Fruit fly (Drosophila melanogaster): ENCODE data around the gene ClpP.

Gene ClpP

DNA sequence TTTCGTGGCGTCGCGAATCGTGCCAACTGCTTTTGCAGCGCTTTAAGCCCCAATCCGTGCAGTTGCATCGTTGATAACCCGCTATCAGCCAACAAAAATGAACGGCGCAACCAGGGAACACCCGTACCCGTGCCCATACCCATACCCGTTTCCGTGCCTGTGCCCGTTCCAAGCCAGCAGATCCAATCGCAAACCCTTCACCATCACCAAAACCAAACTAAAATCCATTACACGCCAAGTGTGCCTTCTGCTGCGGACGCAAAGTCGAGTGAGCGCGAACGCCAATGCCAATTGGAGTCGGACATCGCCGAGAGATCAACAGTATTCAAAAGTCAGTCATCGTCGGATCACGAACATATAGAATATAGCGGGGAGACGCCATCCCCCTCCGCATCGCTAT, 22.4 kb upstream of the ClpP start:
- TF ChIP-seq noc (tag; optimal IDR thresholded peaks at IDR 0.05), result no peak

dm6 chr2L:10334854-10335277, 21.7 kb upstream of the ClpP start:
- peak; percentile 89 for TF ChIP-seq noc (tag; optimal IDR thresholded peaks at IDR 0.05)

DNA sequence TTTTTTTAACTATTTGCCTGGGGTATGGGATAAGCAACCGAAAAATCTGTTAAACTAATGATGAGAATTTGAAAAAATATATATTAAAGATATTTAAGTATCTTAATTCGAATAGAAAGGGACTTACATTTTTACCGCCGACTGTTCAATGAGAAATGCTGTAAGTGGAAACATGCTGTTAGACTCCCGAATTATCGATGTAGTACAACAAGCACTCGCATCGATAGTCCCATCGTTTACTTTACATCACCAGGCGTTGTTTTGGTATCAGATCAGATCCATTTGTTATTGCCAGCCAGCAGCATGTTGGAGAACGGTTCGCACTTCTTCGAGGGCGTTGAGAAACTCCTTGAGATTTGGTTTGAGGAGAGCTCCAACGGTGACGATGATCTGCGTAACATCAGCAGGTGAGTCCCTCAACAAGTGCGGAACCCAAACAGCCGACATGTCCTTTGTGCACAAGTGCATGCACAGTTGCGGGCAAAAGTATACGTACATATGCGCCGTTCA, 17.3 kb upstream of the ClpP start, which contains the start of gene SamDC:
Gene SamDC, plus strand, starts transcription at position 246 of the 510 bp plus-strand sequence.
- TF ChIP-seq noc (tag; optimal IDR thresholded peaks at IDR 0.05), result no peak

DNA sequence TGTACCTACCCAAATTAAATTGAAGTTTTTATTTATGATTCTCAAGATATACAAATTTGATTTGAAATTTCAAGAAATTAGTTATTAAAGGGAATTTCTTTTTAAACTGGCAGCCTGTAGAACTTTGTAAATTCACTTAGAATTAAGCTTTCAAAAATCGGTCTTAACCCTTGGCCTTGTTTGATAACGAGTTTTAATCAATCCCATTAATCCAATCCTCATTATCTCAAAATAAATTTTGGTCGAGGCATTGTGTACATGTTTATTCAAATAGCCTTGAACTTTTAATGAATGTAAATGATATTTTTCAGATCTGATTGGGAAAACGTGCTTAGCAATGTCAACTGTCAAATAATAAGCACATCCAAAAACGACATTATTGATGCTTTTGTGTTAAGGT, 16.8 kb upstream of the ClpP start:
- no peak for TF ChIP-seq noc (tag; optimal IDR thresholded peaks at IDR 0.05)

dm6 chr2L:10341405-10341804, 15.2 kb upstream of the ClpP start, which contains the start of gene CG31715:
Gene CG31715, plus strand, starts transcription at chr2L:10341616.
- peak; percentile 14 for TF ChIP-seq noc (tag; optimal IDR thresholded peaks at IDR 0.05)

dm6 chr2L:10342471-10342870, 14.1 kb upstream of the ClpP start, which contains the start of gene Sps2:
Gene Sps2, plus strand, starts transcription at chr2L:10342594.
- TF ChIP-seq noc (tag; optimal IDR thresholded peaks at IDR 0.05), result no peak

DNA sequence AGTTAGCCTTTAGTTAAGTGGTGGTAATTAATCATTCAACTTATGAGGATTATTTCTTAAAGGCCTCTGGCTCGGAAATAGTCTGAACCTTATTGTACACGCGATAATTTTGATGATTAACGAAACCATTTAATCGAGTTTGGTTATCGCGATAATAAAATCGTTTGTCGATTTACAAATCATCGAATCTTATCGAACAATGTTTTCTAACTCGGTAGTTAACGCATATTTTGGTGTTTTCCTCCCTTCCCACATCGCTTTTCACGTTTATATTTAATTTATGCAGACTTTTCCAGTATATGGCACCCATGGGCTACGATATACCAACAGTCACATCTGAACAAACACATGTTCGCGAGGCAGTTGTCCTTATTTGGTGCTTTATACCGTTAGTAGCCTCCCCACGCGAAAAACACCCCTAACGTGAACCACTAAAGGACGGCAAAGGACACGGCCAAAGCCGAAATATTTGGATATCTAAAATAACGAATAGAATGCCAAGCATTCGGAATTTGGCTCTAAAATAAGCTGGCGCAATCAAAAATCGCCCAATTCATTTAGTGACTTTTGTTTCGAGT, 12.5 kb upstream of the ClpP start, which contains the start of gene Frmd5:
Gene Frmd5, plus strand, starts transcription at position 414 of the 578 bp plus-strand sequence.
- no peak for TF ChIP-seq noc (tag; optimal IDR thresholded peaks at IDR 0.05)

DNA sequence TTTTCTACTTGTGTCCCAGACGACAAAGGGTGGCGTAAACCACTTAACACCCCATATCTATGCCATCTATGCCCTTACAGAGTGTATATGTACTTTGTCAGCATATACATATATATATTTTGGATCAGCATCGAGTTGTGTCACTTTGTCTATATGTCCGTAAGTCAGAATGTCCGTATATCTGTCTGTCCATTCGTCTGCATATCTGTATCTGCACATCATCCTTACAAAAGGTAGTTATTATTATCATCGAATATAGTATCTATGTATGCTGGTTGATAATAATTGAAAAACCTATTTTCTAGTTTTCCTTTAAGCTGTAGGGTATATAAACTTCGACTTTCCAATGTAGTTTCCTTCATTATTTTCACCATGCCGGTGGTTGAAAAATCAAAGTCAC, 5.5 kb upstream of the ClpP start:
- TF ChIP-seq noc (tag; optimal IDR thresholded peaks at IDR 0.05), result no peak

dm6 chr2L:10353871-10354270, 2.7 kb upstream of the ClpP start, which contains the start of gene CG34367:
Gene CG34367, minus strand, starts transcription at chr2L:10353905.
- no peak for TF ChIP-seq noc (tag; optimal IDR thresholded peaks at IDR 0.05)

dm6 chr2L:10362408-10363067, 5.9 kb downstream of the ClpP start, which contains the start of the genes Cand1 and pim:
Gene Cand1, minus strand, starts transcription at chr2L:10362707.
Gene pim, plus strand, starts transcription at chr2L:10362989.
- TF ChIP-seq noc (tag; optimal IDR thresholded peaks at IDR 0.05), result no peak

DNA sequence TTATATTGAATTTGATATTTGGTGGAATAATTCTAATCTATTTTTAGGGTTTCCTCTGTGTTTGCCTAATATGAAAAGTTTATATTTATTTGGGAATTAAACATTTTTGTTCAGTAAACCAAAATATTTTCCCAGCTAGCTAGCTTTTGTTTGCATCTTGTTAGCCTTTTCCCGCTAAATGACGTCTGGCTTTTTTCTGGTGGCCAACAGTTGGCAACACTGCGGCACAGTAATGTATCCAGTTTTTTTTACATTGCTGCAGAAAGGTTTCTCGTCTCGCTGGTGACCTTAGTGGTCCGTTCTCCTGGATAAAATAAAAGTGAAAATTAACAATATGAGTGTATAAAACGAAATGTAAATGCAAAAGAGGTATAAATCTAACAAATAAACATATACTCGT, 7.6 kb downstream of the ClpP start, which contains the start of gene lft:
Gene lft, plus strand, starts transcription at position 243 of the 400 bp plus-strand sequence.
- TF ChIP-seq noc (tag; optimal IDR thresholded peaks at IDR 0.05), result no peak

DNA sequence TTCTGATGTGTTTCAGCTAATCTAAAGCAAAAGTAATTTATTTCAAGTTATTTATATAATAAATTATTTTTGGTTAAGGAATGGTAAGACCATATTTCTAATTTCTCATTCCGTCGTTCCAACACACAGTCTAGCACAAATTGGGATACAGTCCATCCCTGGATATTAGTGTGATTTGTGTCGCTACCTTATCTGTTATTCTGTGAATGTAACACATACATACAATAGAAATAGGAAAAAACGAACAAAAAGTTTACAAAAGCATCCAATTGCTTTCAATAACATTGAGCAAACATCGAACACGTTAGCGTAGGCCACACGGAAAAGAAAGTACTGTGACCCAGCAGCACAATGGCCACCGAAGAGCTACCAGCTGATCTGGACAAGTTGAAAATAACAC, 9.9 kb downstream of the ClpP start, which contains the start of gene CG5056:
Gene CG5056, plus strand, starts transcription at position 168 of the 400 bp plus-strand sequence.
- TF ChIP-seq noc (tag; optimal IDR thresholded peaks at IDR 0.05), result no peak

DNA sequence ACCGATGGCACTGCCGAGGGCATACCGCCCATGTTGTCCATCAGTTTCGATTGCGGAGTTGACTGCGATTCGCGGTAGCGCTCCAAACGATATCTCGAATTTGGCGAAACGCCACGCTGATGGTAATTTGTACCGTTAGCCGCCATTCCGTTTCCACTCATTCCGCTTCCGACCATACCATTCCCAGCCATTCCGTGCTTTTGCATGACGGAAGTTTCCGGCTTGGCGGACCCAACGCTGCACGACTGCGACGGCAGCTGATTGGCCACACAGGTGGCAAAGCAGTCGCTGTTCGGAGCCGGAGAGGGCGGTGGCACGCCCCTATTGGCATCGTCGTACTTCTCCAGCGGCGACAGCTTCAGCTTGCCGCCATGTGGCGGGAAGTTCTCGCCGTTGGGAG, 15.7 kb downstream of the ClpP start:
- TF ChIP-seq noc (tag; optimal IDR thresholded peaks at IDR 0.05), result no peak

DNA sequence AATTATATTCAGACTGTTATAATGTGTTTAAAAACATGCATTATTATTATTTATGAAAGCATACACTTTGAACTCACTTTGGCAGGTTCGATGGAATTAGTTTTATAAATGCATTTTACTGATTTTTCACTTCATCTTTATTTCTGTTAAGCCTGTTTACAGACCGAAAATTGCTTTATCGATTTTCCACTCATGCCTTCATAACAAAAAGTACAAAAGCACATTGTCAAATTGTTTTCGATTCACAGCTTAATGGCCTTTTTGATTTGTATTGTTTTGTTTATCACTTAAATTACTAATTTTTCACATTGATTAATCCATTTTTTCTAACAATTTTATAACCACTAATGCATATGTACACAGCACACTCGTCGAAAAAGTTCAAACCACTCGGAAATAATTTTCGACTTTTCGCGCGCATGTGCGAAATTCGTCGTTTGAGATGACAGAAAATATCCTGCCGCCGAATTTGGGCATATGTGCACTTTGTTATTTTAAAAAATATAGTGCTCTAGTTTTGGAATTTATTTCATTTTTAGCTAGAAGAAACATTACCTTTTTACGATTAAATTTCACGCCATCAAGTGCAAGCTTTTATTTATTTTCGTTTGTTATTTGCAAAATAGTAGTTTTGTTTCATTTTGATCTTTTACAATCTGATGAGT, 17.1 kb downstream of the ClpP start, which contains the start of gene rho-5:
Gene rho-5, minus strand, starts transcription at position 296 of the 665 bp plus-strand sequence.
- TF ChIP-seq noc (tag; optimal IDR thresholded peaks at IDR 0.05), result no peak

dm6 chr2L:10375464-10376236, 19.1 kb downstream of the ClpP start, which contains the start of the genes CG33303 and dpr19:
Gene CG33303, minus strand, starts transcription at chr2L:10375757.
Gene dpr19, plus strand, starts transcription at chr2L:10376168.
- peak; percentile 11 for TF ChIP-seq noc (tag; optimal IDR thresholded peaks at IDR 0.05)

All from whole organism, larva.